Worm (Caenorhabditis elegans) whole organism, L1 larva: ENCODE data around the gene wht-1.
A peak's percentile ranks its signal among the peaks of the same experiment; 100 is the strongest.

ENCODE experiments used
- C34B4.2 ChIP-seq: sonication (generic microtip); optimal IDR thresholded peaks from 2 replicates; lab custom pipeline; 2017; ENCODE audit warnings: mild to moderate bottlenecking, missing genetic modification characterization, missing compliant biosample characterization
- Y116A8C.19 ChIP-seq: sonication (generic microtip); optimal IDR thresholded peaks from 2 replicates; lab custom pipeline; 2016; ENCODE audit warnings: missing compliant biosample characterization, missing genetic modification characterization, borderline replicate concordance
- aha-1 ChIP-seq: fragments of 150-350 bp; optimal IDR thresholded peaks from 2 replicates; lab custom pipeline; 2014; ENCODE audit warnings: missing biosample characterization, missing genetic modification characterization
- alr-1 ChIP-seq: fragments of 200-800 bp; sonication (Bioruptor generic); optimal IDR thresholded peaks from 2 replicates; lab custom pipeline; 2018; ENCODE audit warnings: borderline replicate concordance, mild to moderate bottlenecking, missing genetic modification characterization, missing compliant biosample characterization
- aly-2 ChIP-seq: fragments of 150-350 bp; optimal IDR thresholded peaks from 2 replicates; lab custom pipeline; 2014; ENCODE audit warnings: missing biosample characterization, missing genetic modification characterization
- ama-1 ChIP-seq: fragments of 150-350 bp; optimal IDR thresholded peaks from 2 replicates; lab custom pipeline; 2014
- blmp-1 ChIP-seq: fragments of 150-350 bp; optimal IDR thresholded peaks from 2 replicates; lab custom pipeline; 2014; ENCODE audit warnings: missing biosample characterization, missing genetic modification characterization
- ceh-88 ChIP-seq: fragments of 200-800 bp; sonication (Bioruptor generic); IDR thresholded peaks from 2 replicates; pipeline ENCODE4 v1.3.6; 2022; ENCODE audit warnings: missing genetic modification characterization, missing compliant biosample characterization
- dpl-1 ChIP-seq, 3 experiments: fragments of 150-350 bp in 2 of 3; sonication (generic microtip) in 1 of 3; optimal IDR thresholded peaks; 2 replicates each; lab custom pipeline; 2014 to 2017; ENCODE audit warnings: missing biosample characterization in 3 of 3, missing genetic modification characterization in 3 of 3, missing genetic modification reagents in 3 of 3
- efl-1 ChIP-seq, 4 experiments: fragments of 150-350 bp; optimal IDR thresholded peaks in 3 of 4; peaks in 1 of 4; 1 replicate in 1 of 4; 2 replicates in 3 of 4; lab custom pipeline; 2014; ENCODE audit warnings: missing biosample characterization in 2 of 4, missing genetic modification characterization in 2 of 4, missing genetic modification reagents in 2 of 4
- efl-3 ChIP-seq: fragments of 200-800 bp; sonication (Bioruptor generic); optimal IDR thresholded peaks from 2 replicates; lab custom pipeline; 2018; ENCODE audit warnings: mild to moderate bottlenecking, missing genetic modification characterization, missing compliant biosample characterization
- egl-13 ChIP-seq: sonication (generic microtip); optimal IDR thresholded peaks from 2 replicates; lab custom pipeline; 2016; ENCODE audit warnings: missing genotype, missing genetic modification reagents, missing genetic modification characterization, missing compliant biosample characterization
- egl-27 ChIP-seq, 2 experiments: fragments of 150-350 bp in 1 of 2; sonication (generic microtip); optimal IDR thresholded peaks; 3 replicates each; lab custom pipeline; 2017 to 2018; ENCODE audit warnings: missing biosample characterization in 2 of 2, missing genetic modification characterization in 2 of 2, missing genetic modification reagents in 2 of 2
- elt-2 ChIP-seq: sonication (generic microtip); optimal IDR thresholded peaks from 2 replicates; lab custom pipeline; 2016; ENCODE audit warnings: missing genetic modification characterization, mild to moderate bottlenecking, inconsistent platforms, missing compliant biosample characterization, missing genetic modification reagents
- ets-5 ChIP-seq: fragments of 200-800 bp; sonication (Bioruptor generic); IDR thresholded peaks from 2 replicates; pipeline ENCODE4 v1.3.6; 2022; ENCODE audit warnings: missing genetic modification characterization, missing compliant biosample characterization
- fkh-4 ChIP-seq: sonication (generic microtip); optimal IDR thresholded peaks from 2 replicates; lab custom pipeline; 2016; ENCODE audit warnings: missing compliant biosample characterization, missing genetic modification characterization, borderline replicate concordance
- fkh-8 ChIP-seq: sonication (generic microtip); optimal IDR thresholded peaks from 2 replicates; lab custom pipeline; 2016; ENCODE audit warnings: mild to moderate bottlenecking, missing genetic modification characterization, missing compliant biosample characterization
- grh-1 ChIP-seq: fragments of 200-800 bp; sonication (Bioruptor generic); IDR thresholded peaks from 2 replicates; pipeline ENCODE4 v1.3.6; 2022; ENCODE audit warnings: missing genetic modification reagents, missing genetic modification characterization, missing compliant biosample characterization
- irx-1 ChIP-seq: sonication (generic microtip); optimal IDR thresholded peaks from 2 replicates; lab custom pipeline; 2016; ENCODE audit warnings: missing genetic modification characterization, missing compliant biosample characterization
- lin-14 ChIP-seq: fragments of 200-800 bp; sonication (Bioruptor generic); optimal IDR thresholded peaks from 2 replicates; lab custom pipeline; 2018; ENCODE audit warnings: mild to moderate bottlenecking, missing genetic modification characterization, moderate library complexity, missing compliant biosample characterization
- lin-39 ChIP-seq: fragments of 150-350 bp; optimal IDR thresholded peaks from 2 replicates; lab custom pipeline; 2014; ENCODE audit warnings: missing biosample characterization, missing genetic modification reagents, missing genetic modification characterization
- lsy-2 ChIP-seq, 2 experiments: fragments of 150-350 bp; optimal IDR thresholded peaks; 2 replicates each; lab custom pipeline; 2014; ENCODE audit warnings: missing biosample characterization in 2 of 2, missing genetic modification characterization in 2 of 2
- mab-9 ChIP-seq: fragments of 200-800 bp; sonication (Bioruptor generic); IDR thresholded peaks from 2 replicates; pipeline ENCODE4 v1.3.6; 2022; ENCODE audit warnings: missing genetic modification reagents, missing genetic modification characterization, missing compliant biosample characterization
- mep-1 ChIP-seq: fragments of 150-350 bp; optimal IDR thresholded peaks from 2 replicates; lab custom pipeline; 2014; ENCODE audit warnings: missing biosample characterization, missing genetic modification characterization
- nhr-19 ChIP-seq: fragments of 200-800 bp; sonication (Bioruptor generic); conservative IDR thresholded peaks from 2 replicates; pipeline ENCODE4 v1.3.6; 2022; ENCODE audit warnings: missing genetic modification characterization, missing compliant biosample characterization
- nhr-20 ChIP-seq: sonication (generic microtip); optimal IDR thresholded peaks from 2 replicates; lab custom pipeline; 2016; ENCODE audit warnings: mild to moderate bottlenecking, missing genetic modification characterization, missing compliant biosample characterization
- nhr-237 ChIP-seq: fragments of 150-350 bp; optimal IDR thresholded peaks from 2 replicates; lab custom pipeline; 2014; ENCODE audit warnings: missing biosample characterization, missing genetic modification characterization
- nhr-71 ChIP-seq: sonication (generic microtip); optimal IDR thresholded peaks from 2 replicates; lab custom pipeline; 2016; ENCODE audit warnings: mild to moderate bottlenecking, missing genetic modification characterization, moderate library complexity, missing compliant biosample characterization
- nhr-77 ChIP-seq: fragments of 150-350 bp; optimal IDR thresholded peaks from 2 replicates; lab custom pipeline; 2014; ENCODE audit warnings: missing biosample characterization, missing genetic modification characterization
- nhr-85 ChIP-seq: sonication (generic microtip); peaks from one replicate; lab custom pipeline; 2016; ENCODE audit warnings: missing genetic modification characterization, inconsistent platforms, missing compliant biosample characterization
- nhr-90 ChIP-seq: sonication (generic microtip); optimal IDR thresholded peaks from 2 replicates; lab custom pipeline; 2016; ENCODE audit warnings: mild to moderate bottlenecking, missing genetic modification characterization, missing compliant biosample characterization; ENCODE audit not compliant: poor library complexity
- pqm-1 ChIP-seq: sonication (generic microtip); optimal IDR thresholded peaks from 3 replicates; lab custom pipeline; 2017; ENCODE audit warnings: missing biosample characterization, missing genetic modification characterization
- rnt-1 ChIP-seq: sonication (generic microtip); optimal IDR thresholded peaks from 2 replicates; lab custom pipeline; 2016; ENCODE audit warnings: mild to moderate bottlenecking, missing genetic modification characterization, moderate library complexity, missing compliant biosample characterization
- skn-1 ChIP-seq: fragments of 150-350 bp; optimal IDR thresholded peaks from 2 replicates; lab custom pipeline; 2014; ENCODE audit warnings: missing biosample characterization, missing genetic modification characterization
- snu-23 ChIP-seq: sonication (generic microtip); optimal IDR thresholded peaks from 2 replicates; lab custom pipeline; 2016; ENCODE audit warnings: missing genetic modification characterization, missing compliant biosample characterization
- sox-4 ChIP-seq: sonication (generic microtip); optimal IDR thresholded peaks from 2 replicates; lab custom pipeline; 2016; ENCODE audit warnings: missing genetic modification characterization, missing compliant biosample characterization
- tlp-1 ChIP-seq: fragments of 150-350 bp; optimal IDR thresholded peaks from 2 replicates; lab custom pipeline; 2014; ENCODE audit warnings: missing biosample characterization, missing genetic modification characterization
- unc-130 ChIP-seq: fragments of 150-350 bp; optimal IDR thresholded peaks from 2 replicates; lab custom pipeline; 2017; ENCODE audit warnings: missing biosample characterization, missing genetic modification characterization, inconsistent platforms
- unc-98 ChIP-seq: fragments of 200-800 bp; sonication (Bioruptor generic); IDR thresholded peaks from 2 replicates; pipeline ENCODE4 v1.3.6; 2022; ENCODE audit warnings: missing genetic modification characterization, missing compliant biosample characterization
- vab-15 ChIP-seq: sonication (generic microtip); optimal IDR thresholded peaks from 2 replicates; lab custom pipeline; 2017; ENCODE audit warnings: missing genotype, mild to moderate bottlenecking, missing genetic modification characterization, missing compliant biosample characterization
- xbp-1 ChIP-seq: sonication (generic microtip); optimal IDR thresholded peaks from 2 replicates; lab custom pipeline; 2016; ENCODE audit warnings: missing genetic modification characterization, missing compliant biosample characterization
- ztf-4 ChIP-seq: fragments of 150-350 bp; optimal IDR thresholded peaks from 2 replicates; lab custom pipeline; 2014; ENCODE audit warnings: missing biosample characterization, missing genetic modification characterization

Gene wht-1

DNA sequence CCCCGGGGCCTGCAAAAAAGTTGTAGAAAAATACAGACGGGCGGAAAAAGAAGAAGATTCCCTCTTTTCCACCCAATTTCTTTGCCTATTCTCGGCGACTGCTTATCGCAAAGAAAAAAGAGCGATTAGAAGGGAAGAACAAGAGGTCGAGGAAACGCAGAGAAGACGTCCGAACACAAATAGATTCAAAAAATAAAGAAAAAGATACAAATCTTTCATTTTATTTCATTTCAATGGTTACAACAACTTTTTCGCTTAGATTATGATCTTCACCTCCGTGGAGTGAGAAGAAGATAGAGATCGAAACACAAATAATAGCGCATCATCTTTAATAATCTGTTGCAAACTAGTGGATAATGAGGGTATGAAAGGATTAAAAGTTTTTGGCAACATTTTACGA is 44.5 kb upstream of the wht-1 start:
- TF ChIP-seq efl-3 (GFP tag; lab: Kevin White, UChicago) (peak; percentile 43), nhr-20 (peak; percentile 36), egl-27 (tag; optimal IDR thresholded peaks at IDR 0.05; lab: Kevin White, UChicago) (no peak), nhr-77 (tag; lab: Kevin White, UChicago) (peak; percentile 9), lsy-2 (tag; optimal IDR thresholded peaks at IDR 0.05; lab: Kevin White, UChicago) (peak in 1 of 2 experiments; percentile 6), snu-23 (GFP tag; lab: Kevin White, UChicago) (peak; percentile 9), xbp-1 (no peak), nhr-85 (tag; lab: Kevin White, UChicago) (peak; percentile 91), egl-13 (no peak), C34B4.2 (tag; lab: Kevin White, UChicago) (no peak), lin-14 (GFP tag; lab: Kevin White, UChicago) (peak; percentile 81), nhr-71 (peak; percentile 53), mep-1 (tag; lab: Kevin White, UChicago) (peak; percentile 58), dpl-1 (GFP tag; optimal IDR thresholded peaks at IDR 0.05; lab: Kevin White, UChicago) (no peak), blmp-1 (tag; lab: Kevin White, UChicago) (peak; percentile 69), fkh-4 (no peak)

ce11 chrIII:6123647-6124046 is 36.1 kb upstream of the wht-1 start:
- 0 out of 2 replicates have a peak, but pooled peaks have one; percentile 19 for TF ChIP-seq nhr-19
- peak; percentile 12 for TF ChIP-seq nhr-71
- peak; percentile 19; the same call in 1 of the 2 replicates for TF ChIP-seq ceh-88 (GFP tag; lab: Robert Waterston, UW)
- TF ChIP-seq pqm-1 (tag; lab: Kevin White, UChicago): no peak
- TF ChIP-seq unc-130 (tag; lab: Kevin White, UChicago): no peak
- 0 out of 2 replicates have a peak, but pooled peaks have one; percentile 10 for TF ChIP-seq mab-9 (GFP tag; lab: Robert Waterston, UW)
- TF ChIP-seq efl-1 (optimal IDR thresholded peaks at IDR 0.05; lab: Kevin White, UChicago): no peak
- TF ChIP-seq efl-1 (GFP tag; optimal IDR thresholded peaks at IDR 0.05 in 1 of 2; lab: Kevin White, UChicago): peak in 1 of 2 experiments; percentile 29
- no peak for TF ChIP-seq skn-1 (tag; lab: Kevin White, UChicago)
- peak; percentile 74 for TF ChIP-seq ztf-4 (tag; lab: Kevin White, UChicago)

- TF ChIP-seq efl-1 (optimal IDR thresholded peaks at IDR 0.05; lab: Kevin White, UChicago): no peak
- peak in 1 of 2 experiments; percentile 80 for TF ChIP-seq efl-1 (GFP tag; optimal IDR thresholded peaks at IDR 0.05 in 1 of 2; lab: Kevin White, UChicago)
- no peak for TF ChIP-seq elt-2 (tag; lab: Kevin White, UChicago)
These were observed 33.4 kb upstream of the wht-1 start for ce11 chrIII:6120990-6121389.

- TF ChIP-seq vab-15 (no peak), aha-1 (no peak), unc-98 (GFP tag; lab: Robert Waterston, UW) (no peak), alr-1 (tag; lab: Kevin White, UChicago) (no peak), nhr-90 (tag; lab: Kevin White, UChicago) (no peak), aly-2 (tag; lab: Kevin White, UChicago) (no peak), efl-3 (GFP tag; lab: Kevin White, UChicago) (no peak), irx-1 (tag; lab: Kevin White, UChicago) (no peak), fkh-4 (no peak), fkh-8 (tag; lab: Kevin White, UChicago) (no peak), grh-1 (no peak), Y116A8C.19 (no peak), tlp-1 (tag; lab: Kevin White, UChicago) (no peak), nhr-237 (tag; lab: Kevin White, UChicago) (no peak), ama-1 (lab: Kevin White, UChicago) (no peak), ets-5 (no peak), sox-4 (tag; lab: Kevin White, UChicago) (no peak), egl-13 (no peak), lin-39 (no peak), rnt-1 (no peak)
These were observed 30.8 kb upstream of the wht-1 start, which contains the start of gene kin-18 for ce11 chrIII:6118320-6118719. TSS of gene kin-18 (plus strand) at chrIII:6118620.
